Worm (Caenorhabditis elegans): ENCODE results near the gene T03D3.5.

DNA sequence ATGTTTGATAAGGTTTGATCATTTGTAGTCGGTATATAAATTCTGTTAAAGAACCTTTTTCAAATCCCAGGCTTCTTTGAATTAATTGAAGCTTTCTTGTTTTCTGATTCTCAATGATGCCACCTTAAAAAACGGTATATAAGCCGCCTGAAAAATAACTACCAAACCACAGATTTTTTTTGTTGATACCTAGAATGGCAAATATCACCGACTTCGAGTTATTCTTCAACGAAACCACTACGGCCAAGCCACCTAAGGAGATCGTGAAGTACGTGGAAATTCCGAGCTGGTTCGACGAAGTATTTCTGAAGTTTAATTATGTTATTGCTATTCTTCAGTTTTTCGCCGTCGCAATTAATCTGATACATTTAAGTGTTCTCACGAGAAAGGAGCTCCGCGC, 4.2 kb upstream of the T03D3.5 start, which contains the start of gene srw-2:
- TF ChIP-seq dmd-4 (tag; optimal IDR thresholded peaks at IDR 0.05): no peak
- TF ChIP-seq nhr-129 (tag; optimal IDR thresholded peaks at IDR 0.05): no peak
- no peak for TF ChIP-seq elt-3 (tag; optimal IDR thresholded peaks at IDR 0.05)
- TF ChIP-seq unc-62 (GFP tag; optimal IDR thresholded peaks at IDR 0.05): no peak
- no peak for TF ChIP-seq zag-1 (tag; optimal IDR thresholded peaks at IDR 0.05)
- no peak for TF ChIP-seq ceh-82 (tag; optimal IDR thresholded peaks at IDR 0.05)
- no peak for TF ChIP-seq nhr-21 (tag; optimal IDR thresholded peaks at IDR 0.05)
- TF ChIP-seq nhr-237 (tag; optimal IDR thresholded peaks at IDR 0.05): no peak
- TF ChIP-seq snpc-4 (tag; optimal IDR thresholded peaks at IDR 0.05): no peak
- TF ChIP-seq nhr-12 (tag; optimal IDR thresholded peaks at IDR 0.05): no peak
- no peak for TF ChIP-seq lsy-2 (tag; optimal IDR thresholded peaks at IDR 0.05)
- TF ChIP-seq mdl-1 (tag; optimal IDR thresholded peaks at IDR 0.05): no peak
- TF ChIP-seq blmp-1 (tag; optimal IDR thresholded peaks at IDR 0.05; ENCODE audit: insufficient read depth): no peak
